Fruit fly (Drosophila melanogaster): Measurements from ENCODE around the gene vex.

DNA sequence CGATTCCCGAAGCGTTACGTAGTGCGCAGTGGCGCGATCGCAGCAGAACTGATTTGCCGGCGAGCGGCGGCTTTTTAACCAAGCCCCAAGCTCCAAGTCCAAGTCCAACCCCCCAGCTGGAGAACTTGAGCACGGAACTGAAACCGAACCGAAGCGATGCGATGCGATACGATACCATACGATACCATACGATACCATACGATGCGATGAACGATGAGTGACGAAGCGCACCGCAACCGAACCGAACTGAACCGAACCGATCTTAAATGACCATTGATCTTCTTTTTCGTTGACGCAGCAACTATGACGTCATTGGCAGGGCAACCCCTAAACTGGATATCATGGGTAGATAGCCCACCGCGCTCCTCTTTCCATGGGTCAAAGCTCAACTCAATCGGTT lies 46.5 kb upstream of the vex start, which contains the start of gene sev:
- TF ChIP-seq danr (GFP tag; IDR thresholded peaks at IDR 0.05) (no peak), tup (GFP tag; optimal IDR thresholded peaks at IDR 0.05) (no peak), tap (tag; optimal IDR thresholded peaks at IDR 0.05) (no peak), CG10274 (GFP tag; optimal IDR thresholded peaks at IDR 0.05) (no peak), Lim3 (GFP tag; IDR thresholded peaks at IDR 0.05) (no peak), chn (GFP tag; optimal IDR thresholded peaks at IDR 0.05) (no peak), zfh2 (GFP tag; optimal IDR thresholded peaks at IDR 0.05) (no peak), luna (GFP tag; optimal IDR thresholded peaks at IDR 0.05) (no peak), Elba2 (GFP tag; optimal IDR thresholded peaks at IDR 0.05) (no peak)

Data from whole organism, embryonic.